Worm (Caenorhabditis elegans) whole organism, early embryonic: ENCODE measurements around the gene mrpl-53.

Source experiments
- aly-1 ChIP-seq: sonication (generic microtip); optimal IDR thresholded peaks from 2 replicates; lab custom pipeline; 2016; ENCODE audit warnings: missing genetic modification characterization, missing compliant biosample characterization
- ama-1 ChIP-seq: fragments of 150-350 bp; optimal IDR thresholded peaks from 2 replicates; lab custom pipeline; 2014
- ceh-13 ChIP-seq: fragments of 200-800 bp; sonication (Bioruptor generic); optimal IDR thresholded peaks from 2 replicates; lab custom pipeline; 2018; ENCODE audit warnings: mild to moderate bottlenecking, missing genetic modification characterization, missing compliant biosample characterization
- ets-7 ChIP-seq: sonication (generic microtip); optimal IDR thresholded peaks from 2 replicates; lab custom pipeline; 2016; ENCODE audit warnings: missing genotype, missing genetic modification characterization, missing compliant biosample characterization
- flt-1 ChIP-seq: fragments of 200-800 bp; sonication (Bioruptor generic); IDR thresholded peaks from 2 replicates; pipeline ENCODE4 v1.3.6; 2022; ENCODE audit warnings: missing genetic modification characterization, missing compliant biosample characterization
- hmbx-1 ChIP-seq: sonication (generic microtip); optimal IDR thresholded peaks from 2 replicates; lab custom pipeline; 2016; ENCODE audit warnings: mild to moderate bottlenecking, missing genetic modification characterization, missing compliant biosample characterization
- hnd-1 ChIP-seq: sonication (generic microtip); optimal IDR thresholded peaks from 2 replicates; lab custom pipeline; 2016; ENCODE audit warnings: missing genetic modification characterization, missing compliant biosample characterization
- scrt-1 ChIP-seq: fragments of 200-800 bp; sonication (Bioruptor generic); IDR thresholded peaks from 2 replicates; pipeline ENCODE4 v1.3.6; 2022; ENCODE audit warnings: missing genetic modification characterization, missing compliant biosample characterization
- sea-1 ChIP-seq: fragments of 200-800 bp; sonication (Bioruptor generic); conservative IDR thresholded peaks from 2 replicates; pipeline ENCODE4 v1.3.6; 2022; ENCODE audit warnings: missing genetic modification characterization, missing compliant biosample characterization

- no peak for TF ChIP-seq flt-1 (GFP tag; lab: Robert Waterston, UW)
- TF ChIP-seq aly-1 (tag; lab: Kevin White, UChicago) = no peak
- TF ChIP-seq ets-7 (tag; lab: Kevin White, UChicago) = no peak
- no peak for TF ChIP-seq sea-1 (GFP tag; lab: Robert Waterston, UW)
- no peak for TF ChIP-seq hmbx-1 (tag; lab: Kevin White, UChicago)
- TF ChIP-seq hnd-1 (tag; lab: Kevin White, UChicago) = no peak
- no peak for TF ChIP-seq ama-1 (lab: Kevin White, UChicago)
- TF ChIP-seq ceh-13 (GFP tag; lab: Kevin White, UChicago) = no peak
- TF ChIP-seq scrt-1 (GFP tag; lab: Robert Waterston, UW) = no peak
These were observed 9.7 kb downstream of the mrpl-53 start for ce11 chrII:9607137-9607536.
